Worm (Caenorhabditis elegans) whole organism, L3 larva: ENCODE data around the gene tebp-2.
A peak's percentile ranks its signal among the peaks of the same experiment; 100 is the strongest.

Experiments used
- ZK546.5 ChIP-seq: sonication (generic microtip); optimal IDR thresholded peaks from 2 replicates; lab custom pipeline; 2017; ENCODE audit warnings: missing biosample characterization, missing genetic modification characterization
- ama-1 ChIP-seq: fragments of 150-350 bp; optimal IDR thresholded peaks from 2 replicates; lab custom pipeline; 2018
- ceh-16 ChIP-seq: sonication (generic microtip); optimal IDR thresholded peaks from 2 replicates; lab custom pipeline; 2017; ENCODE audit warnings: missing biosample characterization, missing genetic modification characterization
- ceh-28 ChIP-seq: fragments of 150-350 bp; optimal IDR thresholded peaks from 2 replicates; lab custom pipeline; 2014; ENCODE audit warnings: missing biosample characterization, missing genetic modification reagents, missing genetic modification characterization
- ceh-82 ChIP-seq: fragments of 150-350 bp; optimal IDR thresholded peaks from 2 replicates; lab custom pipeline; 2014; ENCODE audit warnings: missing biosample characterization, missing genetic modification characterization
- ceh-9 ChIP-seq: sonication (generic microtip); optimal IDR thresholded peaks from 2 replicates; lab custom pipeline; 2018; ENCODE audit warnings: missing biosample characterization, missing genetic modification characterization
- daf-12 ChIP-seq: fragments of 150-350 bp; optimal IDR thresholded peaks from 2 replicates; lab custom pipeline; 2014; ENCODE audit warnings: missing biosample characterization, missing genetic modification reagents, missing genetic modification characterization
- egl-27 ChIP-seq: sonication (generic microtip); optimal IDR thresholded peaks from 4 replicates; lab custom pipeline; 2017; ENCODE audit warnings: missing biosample characterization, missing genetic modification reagents, missing genetic modification characterization
- egl-5 ChIP-seq: fragments of 150-350 bp; optimal IDR thresholded peaks from 2 replicates; lab custom pipeline; 2017; ENCODE audit warnings: missing biosample characterization, missing genetic modification reagents, missing genetic modification characterization, inconsistent platforms
- elt-2 ChIP-seq: sonication (generic microtip); optimal IDR thresholded peaks from 2 replicates; lab custom pipeline; 2016; ENCODE audit warnings: missing genetic modification reagents, mild to moderate bottlenecking, missing genetic modification characterization, missing compliant biosample characterization
- elt-3 ChIP-seq, 3 experiments: fragments of 150-350 bp in 1 of 3; sonication (generic microtip) in 2 of 3; optimal IDR thresholded peaks; 2 replicates in 2 of 3; 4 replicates in 1 of 3; lab custom pipeline; 2014 to 2017; ENCODE audit warnings: missing biosample characterization in 3 of 3, missing genetic modification characterization in 3 of 3
- fkh-2 ChIP-seq: fragments of 150-350 bp; optimal IDR thresholded peaks from 2 replicates; lab custom pipeline; 2014; ENCODE audit warnings: missing biosample characterization, missing genetic modification reagents, missing genetic modification characterization
- fos-1 ChIP-seq: fragments of 150-350 bp; optimal IDR thresholded peaks from 2 replicates; lab custom pipeline; 2014; ENCODE audit warnings: missing biosample characterization, missing genetic modification characterization
- jun-1 ChIP-seq: fragments of 150-350 bp; optimal IDR thresholded peaks from 2 replicates; lab custom pipeline; 2014; ENCODE audit warnings: missing biosample characterization, missing genetic modification reagents, missing genetic modification characterization
- lsy-12 ChIP-seq: sonication (generic microtip); optimal IDR thresholded peaks from 2 replicates; lab custom pipeline; 2016; ENCODE audit warnings: mild to moderate bottlenecking, missing genetic modification characterization, missing compliant biosample characterization
- nfya-1 ChIP-seq: sonication (generic microtip); optimal IDR thresholded peaks from 2 replicates; lab custom pipeline; 2017; ENCODE audit warnings: missing genetic modification characterization, mild to moderate bottlenecking, missing compliant biosample characterization, antibody characterized with exemption, moderate library complexity; ENCODE audit not compliant: insufficient read depth
- nhr-12 ChIP-seq: fragments of 150-350 bp; optimal IDR thresholded peaks from 2 replicates; lab custom pipeline; 2014; ENCODE audit warnings: missing biosample characterization, missing genetic modification characterization
- nhr-23 ChIP-seq: fragments of 150-350 bp; optimal IDR thresholded peaks from 2 replicates; lab custom pipeline; 2014; ENCODE audit warnings: missing biosample characterization, missing genetic modification reagents, missing genetic modification characterization
- nhr-237 ChIP-seq: fragments of 150-350 bp; optimal IDR thresholded peaks from 2 replicates; lab custom pipeline; 2014; ENCODE audit warnings: missing biosample characterization, missing genetic modification characterization
- nhr-25 ChIP-seq: sonication (generic microtip); optimal IDR thresholded peaks from 2 replicates; lab custom pipeline; 2017; ENCODE audit warnings: missing biosample characterization, missing genetic modification characterization
- nhr-28 ChIP-seq: fragments of 150-350 bp; optimal IDR thresholded peaks from 2 replicates; lab custom pipeline; 2014; ENCODE audit warnings: missing biosample characterization, missing genetic modification characterization
- nhr-43 ChIP-seq: sonication (generic microtip); optimal IDR thresholded peaks from 2 replicates; lab custom pipeline; 2016; ENCODE audit warnings: mild to moderate bottlenecking, missing genetic modification characterization, missing compliant biosample characterization; ENCODE audit not compliant: poor library complexity, severe bottlenecking
- nhr-67 ChIP-seq: fragments of 150-350 bp; optimal IDR thresholded peaks from 2 replicates; lab custom pipeline; 2014; ENCODE audit warnings: missing biosample characterization, missing genetic modification characterization
- nhr-77 ChIP-seq: fragments of 150-350 bp; optimal IDR thresholded peaks from 2 replicates; lab custom pipeline; 2014; ENCODE audit warnings: missing biosample characterization, missing genetic modification characterization
- pha-4 ChIP-seq: fragments of 150-350 bp; optimal IDR thresholded peaks from 2 replicates; lab custom pipeline; 2014; ENCODE audit warnings: missing biosample characterization, missing genetic modification reagents, missing genetic modification characterization
- pqm-1 ChIP-seq: fragments of 150-350 bp; optimal IDR thresholded peaks from 2 replicates; lab custom pipeline; 2017; ENCODE audit warnings: missing biosample characterization, missing genetic modification characterization, inconsistent platforms
- snpc-4 ChIP-seq: fragments of 150-350 bp; optimal IDR thresholded peaks from 2 replicates; lab custom pipeline; 2014; ENCODE audit warnings: missing biosample characterization, missing genetic modification characterization
- tbx-2 ChIP-seq: sonication (generic microtip); optimal IDR thresholded peaks from 2 replicates; lab custom pipeline; 2016; ENCODE audit warnings: mild to moderate bottlenecking, missing genetic modification characterization, missing compliant biosample characterization
- unc-39 ChIP-seq: sonication (generic microtip); optimal IDR thresholded peaks from 4 replicates; lab custom pipeline; 2017; ENCODE audit warnings: missing biosample characterization, missing genetic modification characterization
- ztf-11 ChIP-seq: fragments of 150-350 bp; optimal IDR thresholded peaks from 2 replicates; lab custom pipeline; 2014; ENCODE audit warnings: missing biosample characterization, missing genetic modification characterization
- ztf-4 ChIP-seq: fragments of 150-350 bp; optimal IDR thresholded peaks from 2 replicates; lab custom pipeline; 2014; ENCODE audit warnings: missing biosample characterization, missing genetic modification characterization

tebp-2 gene

ce11 chrIV:5561497-5562155 lies 20.2 kb downstream of the tebp-2 start:
- TF ChIP-seq ceh-28 (tag; lab: Kevin White, UChicago): peak; percentile 5
- peak; percentile 21 for TF ChIP-seq nfya-1
- TF ChIP-seq egl-27 (tag; lab: Kevin White, UChicago): no peak
- TF ChIP-seq snpc-4 (tag; lab: Kevin White, UChicago): no peak
- TF ChIP-seq ama-1 (lab: Kevin White, UChicago): peak; percentile 80
- no peak for TF ChIP-seq nhr-28 (tag; lab: Kevin White, UChicago)
- TF ChIP-seq nhr-23 (tag; lab: Kevin White, UChicago): peak; percentile 89
- TF ChIP-seq nhr-25: peak; percentile 88

- TF ChIP-seq nhr-25 (peak; percentile 87), pha-4 (no peak)
- TF ChIP-seq, all 47 proteins: peak for 1
Observed at ce11 chrIV:5563280-5563679, 21.9 kb downstream of the tebp-2 start.

ce11 chrIV:5564293-5564692 lies 22.9 kb downstream of the tebp-2 start:
- TF ChIP-seq nhr-25 (peak; percentile 18), nhr-12 (tag; lab: Kevin White, UChicago) (no peak)
- TF ChIP-seq, all 47 proteins: peak for 1

ce11 chrIV:5565105-5565504 lies 23.7 kb downstream of the tebp-2 start:
- TF ChIP-seq nhr-25 (peak; percentile 49), snpc-4 (tag; lab: Kevin White, UChicago) (peak; percentile 60), ceh-28 (tag; lab: Kevin White, UChicago) (no peak), elt-3 (tag; optimal IDR thresholded peaks at IDR 0.05; lab: Kevin White, UChicago) (no peak), pha-4 (peak; percentile 92), nhr-23 (tag; lab: Kevin White, UChicago) (peak; percentile 29)

- no peak for TF ChIP-seq nhr-43 (tag; lab: Kevin White, UChicago)
- TF ChIP-seq egl-5 (tag; lab: Kevin White, UChicago): no peak
- no peak for TF ChIP-seq ceh-28 (tag; lab: Kevin White, UChicago)
- TF ChIP-seq egl-27 (tag; lab: Kevin White, UChicago): no peak
- TF ChIP-seq nhr-67: no peak
- TF ChIP-seq ceh-82: no peak
- TF ChIP-seq ztf-4 (tag; lab: Kevin White, UChicago): no peak
- TF ChIP-seq fkh-2 (tag; lab: Kevin White, UChicago): no peak
- TF ChIP-seq snpc-4 (tag; lab: Kevin White, UChicago): no peak
- no peak for TF ChIP-seq ztf-11 (tag; lab: Kevin White, UChicago)
- no peak for TF ChIP-seq lsy-12 (tag; lab: Kevin White, UChicago)
- no peak for TF ChIP-seq ceh-16 (tag; lab: Kevin White, UChicago)
- no peak for TF ChIP-seq unc-39 (tag; lab: Kevin White, UChicago)
- no peak for TF ChIP-seq tbx-2 (tag; lab: Kevin White, UChicago)
- TF ChIP-seq ceh-9: no peak
- TF ChIP-seq nhr-28 (tag; lab: Kevin White, UChicago): no peak
Observed at ce11 chrIV:5572693-5573092, 31.3 kb downstream of the tebp-2 start.

ce11 chrIV:5574033-5574432 lies 32.6 kb downstream of the tebp-2 start, which contains the start of gene T12E12.6:
TSS of gene T12E12.6 (minus strand) at chrIV:5574133.
- TF ChIP-seq egl-5 (tag; lab: Kevin White, UChicago) (no peak), ztf-11 (tag; lab: Kevin White, UChicago) (no peak), pha-4 (peak; percentile 59)
- TF ChIP-seq, all 47 proteins: peak for 1

ce11 chrIV:5580588-5581308 lies 39.3 kb downstream of the tebp-2 start:
- no peak for TF ChIP-seq lsy-12 (tag; lab: Kevin White, UChicago)
- TF ChIP-seq nhr-237: no peak
- no peak for TF ChIP-seq ceh-16 (tag; lab: Kevin White, UChicago)
- peak; percentile 70 for TF ChIP-seq pqm-1 (tag; lab: Kevin White, UChicago)
- TF ChIP-seq fos-1 (tag; lab: Kevin White, UChicago): no peak
- TF ChIP-seq daf-12: no peak
- no peak for TF ChIP-seq ZK546.5
- TF ChIP-seq jun-1 (tag; lab: Kevin White, UChicago): peak; percentile 18
- TF ChIP-seq unc-39 (tag; lab: Kevin White, UChicago): no peak
- TF ChIP-seq egl-5 (tag; lab: Kevin White, UChicago): peak; percentile 49
- no peak for TF ChIP-seq snpc-4 (tag; lab: Kevin White, UChicago)
- TF ChIP-seq tbx-2 (tag; lab: Kevin White, UChicago): no peak
- TF ChIP-seq egl-27 (tag; lab: Kevin White, UChicago): no peak
- TF ChIP-seq nhr-67: no peak
- TF ChIP-seq nhr-77 (tag; lab: Kevin White, UChicago): no peak
- TF ChIP-seq pha-4: peak; percentile 75
- TF ChIP-seq nhr-23 (tag; lab: Kevin White, UChicago): no peak
- TF ChIP-seq elt-2 (tag; lab: Kevin White, UChicago): peak; percentile 32
- TF ChIP-seq, all 47 proteins: peak for 5
